Fruit fly (Drosophila melanogaster) S2 (cell line): ENCODE measurements around the gene CG32260.

Experiments
- CG8478 ChIP-seq: fragments of >200 bp; optimal IDR thresholded peaks from 2 replicates; lab custom pipeline; 2018
- CTCF ChIP-seq, 2 experiments: fragments of >200 bp; optimal IDR thresholded peaks; 2 replicates each; lab custom pipeline; 2018

- TF ChIP-seq CG8478 (no peak), CTCF (optimal IDR thresholded peaks at IDR 0.05; lab: Kevin White, UChicago) (no peak)
Observed at dm6 chr3L:4173584-4173983, 31.4 kb downstream of the CG32260 start, which contains the start of gene CG18675.
